Worm (Caenorhabditis elegans) whole organism, midembryonic: ENCODE measurements around the gene F19H6.6.

Source experiments
- T22C8.4 ChIP-seq: fragments of 200-800 bp; sonication (Bioruptor generic); IDR thresholded peaks from 2 replicates; pipeline ENCODE4 v1.3.6; 2022; ENCODE audit warnings: missing genetic modification characterization, missing compliant biosample characterization
- cog-1 ChIP-seq: sonication (generic microtip); optimal IDR thresholded peaks from 2 replicates; lab custom pipeline; 2016; ENCODE audit warnings: missing genetic modification characterization, missing compliant biosample characterization
- flt-1 ChIP-seq: fragments of 200-800 bp; sonication (Bioruptor generic); IDR thresholded peaks from 2 replicates; pipeline ENCODE4 v1.3.6; 2022; ENCODE audit warnings: missing genetic modification characterization, missing compliant biosample characterization
- klf-2 ChIP-seq: fragments of 200-800 bp; sonication (Bioruptor generic); conservative IDR thresholded peaks from 2 replicates; pipeline ENCODE4 v1.3.6; 2022; ENCODE audit warnings: missing genetic modification reagents, missing genetic modification characterization, missing compliant biosample characterization
- med-1 ChIP-seq: sonication (generic microtip); optimal IDR thresholded peaks from 2 replicates; lab custom pipeline; 2017; ENCODE audit warnings: missing genetic modification characterization, mild to moderate bottlenecking, missing compliant biosample characterization, antibody characterized with exemption, missing genetic modification reagents; ENCODE audit not compliant: insufficient read depth
- ref-1 ChIP-seq: fragments of 200-800 bp; sonication (Bioruptor generic); conservative IDR thresholded peaks from 2 replicates; pipeline ENCODE4 v1.3.6; 2022; ENCODE audit warnings: missing genetic modification reagents, missing genetic modification characterization, missing compliant biosample characterization
- tab-1 ChIP-seq: fragments of 200-800 bp; sonication (Bioruptor generic); IDR thresholded peaks from 2 replicates; pipeline ENCODE4 v1.3.6; 2022; ENCODE audit warnings: missing genetic modification characterization, missing compliant biosample characterization
- ztf-23 ChIP-seq: fragments of 200-800 bp; sonication (Bioruptor generic); IDR thresholded peaks from 2 replicates; pipeline ENCODE4 v1.3.6; 2022; ENCODE audit warnings: missing genetic modification reagents, missing genetic modification characterization, missing compliant biosample characterization
- ztf-29 ChIP-seq: fragments of 200-800 bp; sonication (Bioruptor generic); IDR thresholded peaks from 2 replicates; pipeline ENCODE4 v1.3.6; 2022; ENCODE audit warnings: missing genetic modification reagents, missing genetic modification characterization, missing compliant biosample characterization

DNA sequence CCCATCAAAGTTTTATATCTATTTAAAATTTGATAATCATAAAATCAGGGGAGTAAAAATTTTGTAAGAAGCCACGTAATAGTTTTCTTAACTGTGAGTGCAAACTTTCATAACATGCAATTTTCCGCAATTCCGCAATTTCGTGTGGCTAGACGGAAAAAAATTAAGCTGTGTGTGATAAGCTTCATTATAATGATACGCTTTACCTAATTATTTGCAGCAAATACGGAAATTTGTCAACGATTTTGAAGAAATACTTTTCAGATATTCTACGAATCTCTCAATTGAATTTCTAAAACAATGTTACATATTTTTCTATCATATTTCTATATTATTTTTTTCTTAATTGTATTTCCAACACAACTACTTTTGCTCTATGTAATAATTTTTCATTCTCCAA, 28.8 kb upstream of the F19H6.6 start, which contains the start of gene srd-46:
- no peak for TF ChIP-seq T22C8.4 (GFP tag; lab: Robert Waterston, UW)
- TF ChIP-seq ref-1 (GFP tag; lab: Robert Waterston, UW), result no peak
- no peak for TF ChIP-seq med-1
- TF ChIP-seq flt-1 (GFP tag; lab: Robert Waterston, UW), result no peak
- no peak for TF ChIP-seq cog-1 (tag; lab: Kevin White, UChicago)
- no peak for TF ChIP-seq klf-2 (GFP tag; lab: Robert Waterston, UW)
- no peak for TF ChIP-seq ztf-29 (GFP tag; lab: Robert Waterston, UW)
- no peak for TF ChIP-seq tab-1 (GFP tag; lab: Robert Waterston, UW)
- TF ChIP-seq ztf-23 (GFP tag; lab: Robert Waterston, UW), result no peak
